Worm (Caenorhabditis elegans) whole organism, midembryonic: Measurements from ENCODE around the gene T03D3.5.

Source experiments
- T22C8.4 ChIP-seq: fragments of 200-800 bp; sonication (Bioruptor generic); IDR thresholded peaks from 2 replicates; pipeline ENCODE4 v1.3.6; 2022; ENCODE audit warnings: missing genetic modification characterization, missing compliant biosample characterization
- cog-1 ChIP-seq: sonication (generic microtip); optimal IDR thresholded peaks from 2 replicates; lab custom pipeline; 2016; ENCODE audit warnings: missing genetic modification characterization, missing compliant biosample characterization
- flt-1 ChIP-seq: fragments of 200-800 bp; sonication (Bioruptor generic); IDR thresholded peaks from 2 replicates; pipeline ENCODE4 v1.3.6; 2022; ENCODE audit warnings: missing genetic modification characterization, missing compliant biosample characterization
- klf-2 ChIP-seq: fragments of 200-800 bp; sonication (Bioruptor generic); conservative IDR thresholded peaks from 2 replicates; pipeline ENCODE4 v1.3.6; 2022; ENCODE audit warnings: missing genetic modification reagents, missing genetic modification characterization, missing compliant biosample characterization
- med-1 ChIP-seq: sonication (generic microtip); optimal IDR thresholded peaks from 2 replicates; lab custom pipeline; 2017; ENCODE audit warnings: missing genetic modification characterization, mild to moderate bottlenecking, missing compliant biosample characterization, antibody characterized with exemption, missing genetic modification reagents; ENCODE audit not compliant: insufficient read depth
- ref-1 ChIP-seq: fragments of 200-800 bp; sonication (Bioruptor generic); conservative IDR thresholded peaks from 2 replicates; pipeline ENCODE4 v1.3.6; 2022; ENCODE audit warnings: missing genetic modification reagents, missing genetic modification characterization, missing compliant biosample characterization
- tab-1 ChIP-seq: fragments of 200-800 bp; sonication (Bioruptor generic); IDR thresholded peaks from 2 replicates; pipeline ENCODE4 v1.3.6; 2022; ENCODE audit warnings: missing genetic modification characterization, missing compliant biosample characterization
- ztf-23 ChIP-seq: fragments of 200-800 bp; sonication (Bioruptor generic); IDR thresholded peaks from 2 replicates; pipeline ENCODE4 v1.3.6; 2022; ENCODE audit warnings: missing genetic modification reagents, missing genetic modification characterization, missing compliant biosample characterization
- ztf-29 ChIP-seq: fragments of 200-800 bp; sonication (Bioruptor generic); IDR thresholded peaks from 2 replicates; pipeline ENCODE4 v1.3.6; 2022; ENCODE audit warnings: missing genetic modification reagents, missing genetic modification characterization, missing compliant biosample characterization

T03D3.5 gene

DNA sequence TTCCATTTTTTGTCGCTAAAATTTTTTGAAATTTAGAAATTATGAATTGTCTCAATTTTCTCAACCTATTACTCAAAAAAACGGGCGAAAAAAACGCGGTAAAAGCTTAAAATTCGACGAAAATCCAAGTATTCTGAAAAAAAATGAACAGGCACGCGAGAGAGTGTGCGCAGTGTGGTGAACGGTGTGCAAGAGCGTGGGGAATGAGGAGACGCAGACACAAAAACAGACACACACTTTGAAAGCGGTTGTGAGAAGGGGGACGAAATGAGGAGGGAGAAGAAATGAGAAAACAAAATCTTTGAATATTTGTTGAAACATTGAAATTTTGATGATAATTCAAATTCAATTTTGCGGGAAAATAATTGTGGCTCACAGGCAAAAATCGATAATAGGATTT is at the start of gene T03D3.5:
Gene T03D3.5, minus strand, starts transcription at position 21 of the 400 bp plus-strand sequence.
- TF ChIP-seq flt-1 (GFP tag; lab: Robert Waterston, UW) (no peak), tab-1 (no peak), klf-2 (GFP tag; lab: Robert Waterston, UW) (no peak), ref-1 (GFP tag; lab: Robert Waterston, UW) (no peak), T22C8.4 (GFP tag; lab: Robert Waterston, UW) (no peak), cog-1 (tag; lab: Kevin White, UChicago) (no peak), med-1 (GFP tag; lab: Kevin White, UChicago) (no peak), ztf-23 (no peak), ztf-29 (GFP tag; lab: Robert Waterston, UW) (no peak)

DNA sequence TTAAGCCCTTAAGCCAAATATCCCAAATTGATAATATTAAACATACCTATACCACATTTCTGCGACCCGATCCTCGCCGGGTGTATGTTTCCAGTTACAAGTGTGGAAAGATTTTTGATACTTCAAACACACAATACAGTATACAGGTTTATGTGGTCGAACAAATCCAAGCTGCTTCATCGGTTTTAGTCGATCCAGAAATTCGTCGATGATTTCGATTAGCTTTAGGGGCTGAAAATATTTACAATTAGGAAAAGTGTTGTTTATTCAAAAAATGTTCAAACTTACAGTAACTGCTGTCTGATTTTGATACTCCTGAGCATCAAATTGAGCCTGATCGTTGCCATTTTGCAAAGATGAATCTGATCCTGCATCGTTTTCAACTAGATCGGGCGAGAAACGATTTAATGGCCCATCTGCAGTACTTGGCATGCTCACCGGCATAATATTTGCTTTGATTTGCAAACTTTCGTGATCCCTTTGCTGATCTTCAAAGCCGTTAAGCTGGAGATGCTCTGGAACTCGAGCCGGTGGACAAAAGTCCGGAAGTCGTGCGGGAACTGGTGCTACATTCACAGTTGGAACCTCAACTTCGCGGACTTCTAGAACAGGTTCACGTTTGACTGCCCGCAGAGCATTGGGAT is 49.7 kb upstream of the T03D3.5 start:
- TF ChIP-seq ztf-29 (GFP tag; lab: Robert Waterston, UW) (no peak), T22C8.4 (GFP tag; lab: Robert Waterston, UW) (no peak), tab-1 (no peak), cog-1 (tag; lab: Kevin White, UChicago) (no peak), flt-1 (GFP tag; lab: Robert Waterston, UW) (no peak), ztf-23 (no peak)

DNA sequence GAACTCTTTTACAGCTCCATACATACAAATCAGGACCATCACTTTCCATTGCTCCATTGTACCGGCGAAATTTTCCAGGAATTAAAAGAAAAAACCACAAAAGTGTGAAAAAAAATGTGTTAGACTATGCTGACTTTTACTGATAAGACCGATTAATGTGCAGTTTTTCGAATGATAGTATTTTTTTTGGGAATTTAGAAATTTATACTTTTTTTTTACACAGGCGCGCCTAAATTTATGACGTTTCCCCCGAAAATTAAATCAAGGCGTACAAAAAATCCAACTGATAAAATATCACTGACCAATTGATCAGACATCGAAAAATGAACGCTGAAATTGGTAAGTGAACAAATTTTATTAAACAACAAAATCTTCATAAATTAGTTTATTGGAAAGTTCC is 48.8 kb upstream of the T03D3.5 start, which contains the start of gene folt-2:
Gene folt-2, minus strand, starts transcription at position 179 of the 400 bp plus-strand sequence.
- no peak for TF ChIP-seq ref-1 (GFP tag; lab: Robert Waterston, UW)
- TF ChIP-seq cog-1 (tag; lab: Kevin White, UChicago): no peak
- no peak for TF ChIP-seq ztf-29 (GFP tag; lab: Robert Waterston, UW)
- no peak for TF ChIP-seq tab-1
- no peak for TF ChIP-seq klf-2 (GFP tag; lab: Robert Waterston, UW)
- TF ChIP-seq med-1 (GFP tag; lab: Kevin White, UChicago): no peak
- no peak for TF ChIP-seq ztf-23
- no peak for TF ChIP-seq T22C8.4 (GFP tag; lab: Robert Waterston, UW)
- no peak for TF ChIP-seq flt-1 (GFP tag; lab: Robert Waterston, UW)

DNA sequence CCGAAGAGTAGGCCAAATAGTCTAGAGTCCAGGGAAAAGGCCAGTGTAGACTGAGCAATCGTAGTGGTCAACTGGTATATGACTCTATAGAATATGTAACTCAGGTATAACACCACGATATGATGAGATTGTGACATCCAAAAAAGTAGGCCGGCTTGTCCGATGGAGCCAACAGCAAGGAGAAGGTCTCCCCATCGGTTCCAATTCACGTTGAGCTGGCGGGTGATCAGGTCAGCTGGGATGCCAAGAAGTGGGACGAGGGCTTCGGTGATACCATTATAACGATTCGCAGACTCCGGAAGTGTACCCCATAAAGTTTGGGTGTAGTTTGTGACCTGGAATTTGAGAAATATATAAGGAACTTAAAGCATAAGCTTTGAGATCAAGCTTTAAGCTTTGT is 46.3 kb upstream of the T03D3.5 start:
- TF ChIP-seq med-1 (GFP tag; lab: Kevin White, UChicago): no peak
- TF ChIP-seq klf-2 (GFP tag; lab: Robert Waterston, UW): no peak
- no peak for TF ChIP-seq ztf-29 (GFP tag; lab: Robert Waterston, UW)
- TF ChIP-seq tab-1: no peak
- TF ChIP-seq ref-1 (GFP tag; lab: Robert Waterston, UW): no peak
- no peak for TF ChIP-seq cog-1 (tag; lab: Kevin White, UChicago)
- TF ChIP-seq ztf-23: no peak
- no peak for TF ChIP-seq T22C8.4 (GFP tag; lab: Robert Waterston, UW)
- no peak for TF ChIP-seq flt-1 (GFP tag; lab: Robert Waterston, UW)

DNA sequence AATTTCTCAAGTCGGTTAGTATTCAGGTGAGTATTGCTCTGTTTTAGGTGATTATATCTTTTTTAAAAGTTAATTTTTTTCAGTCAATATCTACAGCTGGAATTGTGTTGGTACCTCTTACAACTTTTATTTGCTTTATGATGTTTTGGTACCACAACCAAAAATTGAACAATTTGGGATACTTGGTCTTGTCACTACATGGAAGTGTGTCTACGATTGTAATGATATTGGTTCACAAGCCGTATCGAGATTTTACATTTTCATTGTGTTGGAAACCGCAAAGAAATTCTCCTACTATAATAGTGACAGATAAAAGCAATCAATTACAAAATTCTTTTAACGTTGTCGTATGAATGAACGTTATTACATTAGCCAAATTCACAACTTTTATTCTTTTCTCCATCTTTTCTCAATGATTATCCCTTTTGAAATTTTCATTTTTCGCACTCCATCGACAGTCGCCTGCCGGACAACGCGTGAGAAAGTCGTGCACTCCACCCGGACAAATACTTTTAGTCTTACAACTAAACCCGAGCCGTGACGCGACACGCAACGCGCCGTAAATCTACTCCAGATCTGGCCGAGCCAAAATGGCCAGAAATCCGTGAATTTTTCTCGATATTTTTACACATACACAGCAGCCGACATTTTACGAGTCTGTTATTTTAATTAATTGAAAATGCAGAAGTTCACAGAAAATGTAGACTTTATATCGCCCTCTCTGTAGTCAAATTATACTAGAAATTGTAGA is 45.3 kb upstream of the T03D3.5 start:
- TF ChIP-seq med-1 (GFP tag; lab: Kevin White, UChicago): no peak
- TF ChIP-seq cog-1 (tag; lab: Kevin White, UChicago): no peak
- no peak for TF ChIP-seq ztf-23
- TF ChIP-seq tab-1: no peak
- no peak for TF ChIP-seq ztf-29 (GFP tag; lab: Robert Waterston, UW)
- TF ChIP-seq T22C8.4 (GFP tag; lab: Robert Waterston, UW): no peak
- TF ChIP-seq klf-2 (GFP tag; lab: Robert Waterston, UW): no peak
- no peak for TF ChIP-seq flt-1 (GFP tag; lab: Robert Waterston, UW)
- TF ChIP-seq ref-1 (GFP tag; lab: Robert Waterston, UW): no peak

DNA sequence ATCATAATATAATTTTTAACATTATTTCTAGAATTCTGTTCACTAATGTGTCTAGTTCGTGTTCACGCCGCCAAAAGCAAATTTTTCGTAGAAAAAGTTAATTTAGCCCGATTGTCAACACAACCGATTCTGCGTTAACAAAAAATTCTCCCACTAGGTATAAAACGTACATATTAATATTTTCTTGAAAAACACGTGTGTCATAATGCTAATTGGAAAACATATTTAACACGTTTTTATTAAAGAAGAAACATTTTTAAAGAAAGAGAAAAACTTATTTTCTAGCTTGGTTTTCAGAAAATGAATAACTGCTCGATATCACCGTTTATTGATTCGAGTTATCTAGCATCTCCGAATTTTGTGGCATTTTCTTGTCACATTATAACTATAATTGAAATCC is 43.5 kb upstream of the T03D3.5 start, which contains the start of gene srh-243:
Gene srh-243, plus strand, starts transcription at position 301 of the 400 bp plus-strand sequence.
- TF ChIP-seq ztf-23 (no peak), med-1 (GFP tag; lab: Kevin White, UChicago) (no peak), ztf-29 (GFP tag; lab: Robert Waterston, UW) (no peak)

DNA sequence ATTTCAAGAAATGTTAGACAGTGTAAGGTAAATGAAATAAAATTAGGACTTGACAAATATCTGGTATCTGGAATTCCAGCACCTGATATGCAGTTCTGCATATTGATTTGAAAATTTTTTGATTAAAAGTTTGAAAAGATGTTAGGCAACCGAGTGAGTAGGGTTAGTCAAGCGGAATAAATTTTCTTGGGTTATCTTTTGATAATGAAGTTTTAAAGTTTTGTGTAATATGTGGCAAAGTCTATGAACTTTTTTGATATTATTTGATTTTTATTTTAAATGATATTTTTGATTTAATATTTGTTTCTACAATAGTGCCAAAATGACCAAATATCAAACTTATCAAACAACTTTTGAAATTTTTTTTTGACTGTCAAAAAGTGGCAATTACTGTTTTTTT is 42.9 kb upstream of the T03D3.5 start, which contains the start of gene srh-241:
Gene srh-241, minus strand, starts transcription at position 101 of the 400 bp plus-strand sequence.
- TF ChIP-seq ztf-29 (GFP tag; lab: Robert Waterston, UW) (no peak), flt-1 (GFP tag; lab: Robert Waterston, UW) (no peak), klf-2 (GFP tag; lab: Robert Waterston, UW) (no peak), ref-1 (GFP tag; lab: Robert Waterston, UW) (no peak), cog-1 (tag; lab: Kevin White, UChicago) (no peak), tab-1 (no peak), med-1 (GFP tag; lab: Kevin White, UChicago) (no peak), T22C8.4 (GFP tag; lab: Robert Waterston, UW) (no peak), ztf-23 (no peak)

DNA sequence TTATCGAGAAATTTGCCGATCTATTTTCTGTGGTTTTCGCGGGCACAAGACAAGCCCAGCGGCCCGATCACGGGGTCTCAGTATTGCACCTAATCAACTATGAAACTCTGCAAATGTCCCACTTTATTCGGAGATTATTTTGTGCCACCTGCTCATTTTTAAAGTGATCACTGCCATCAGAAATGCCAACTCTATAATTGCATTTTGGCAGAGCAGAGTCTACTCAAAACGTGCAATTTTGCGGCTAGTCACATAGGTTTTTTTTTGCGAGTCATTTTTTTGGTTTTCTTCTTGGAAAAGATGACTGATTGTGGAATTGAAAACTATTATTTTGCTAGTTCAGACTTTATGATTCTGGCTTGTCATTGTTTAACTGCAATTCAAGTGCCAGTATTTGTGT is 38.3 kb upstream of the T03D3.5 start, which contains the start of gene srh-240:
Gene srh-240, plus strand, starts transcription at position 301 of the 400 bp plus-strand sequence.
- TF ChIP-seq ztf-29 (GFP tag; lab: Robert Waterston, UW): no peak
- no peak for TF ChIP-seq T22C8.4 (GFP tag; lab: Robert Waterston, UW)
- no peak for TF ChIP-seq ref-1 (GFP tag; lab: Robert Waterston, UW)
- TF ChIP-seq ztf-23: no peak

DNA sequence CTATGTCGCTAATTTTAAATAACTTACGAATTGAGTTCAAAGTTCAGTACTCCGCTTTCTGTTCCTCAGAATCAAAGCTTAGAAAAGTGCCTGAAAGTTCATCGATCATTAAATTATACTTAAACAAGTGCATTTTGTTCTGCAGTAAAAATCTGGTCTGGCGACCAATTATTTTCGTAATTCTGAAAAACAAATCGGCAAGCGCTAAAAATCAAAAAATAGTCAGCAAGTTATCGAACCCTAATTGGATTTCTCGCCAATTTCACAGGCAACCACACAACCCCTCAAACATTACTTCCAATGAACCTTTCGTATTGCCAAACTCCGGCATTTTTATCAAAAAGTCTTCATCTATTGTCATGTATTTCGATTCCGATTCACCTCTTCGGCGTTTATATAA is 36.4 kb upstream of the T03D3.5 start, which contains the start of gene srh-272:
Gene srh-272, plus strand, starts transcription at position 301 of the 400 bp plus-strand sequence.
- no peak for TF ChIP-seq med-1 (GFP tag; lab: Kevin White, UChicago)
- TF ChIP-seq flt-1 (GFP tag; lab: Robert Waterston, UW): no peak
- no peak for TF ChIP-seq ztf-29 (GFP tag; lab: Robert Waterston, UW)
- no peak for TF ChIP-seq ztf-23
- no peak for TF ChIP-seq klf-2 (GFP tag; lab: Robert Waterston, UW)
